Worm (Caenorhabditis elegans): ENCODE data around the gene tcc-1.

tcc-1 gene

DNA sequence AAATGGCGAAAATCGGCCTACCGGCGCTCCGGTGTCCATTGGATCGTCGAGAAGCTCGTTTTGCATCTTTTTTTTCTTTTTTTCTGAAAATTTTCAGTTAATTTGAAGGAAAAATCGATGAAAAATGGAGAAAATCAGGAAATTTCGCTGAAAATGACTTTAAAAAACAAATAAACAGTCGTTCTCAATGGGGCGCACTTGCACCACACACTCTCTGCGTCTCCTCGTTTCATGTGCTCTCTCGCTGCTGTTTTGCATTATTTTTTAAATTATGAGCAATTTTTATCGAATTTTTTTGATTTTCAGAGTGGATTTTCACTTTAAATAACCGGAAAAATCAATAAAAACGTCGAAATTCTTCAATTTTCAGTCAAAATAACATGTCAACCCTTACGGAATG lies 14.8 kb upstream of the tcc-1 start, which contains the start of gene csn-1 (continued):
- TF ChIP-seq lin-35 (GFP tag; optimal IDR thresholded peaks at IDR 0.05) (peak; percentile 10 to 41), zag-1 (tag; optimal IDR thresholded peaks at IDR 0.05) (no peak), hpl-2 (GFP tag; optimal IDR thresholded peaks at IDR 0.05) (no peak), sup-37 (GFP tag; optimal IDR thresholded peaks at IDR 0.05) (no peak), nhr-71 (tag; optimal IDR thresholded peaks at IDR 0.05) (no peak), isw-1 (GFP tag; IDR thresholded peaks at IDR 0.05) (peak; percentile 1; the same call in 1 of the 2 replicates), egl-27 (tag; optimal IDR thresholded peaks at IDR 0.05) (no peak), lir-3 (tag; optimal IDR thresholded peaks at IDR 0.05; ENCODE audit: poor library complexity) (no peak), mef-2 (tag; optimal IDR thresholded peaks at IDR 0.05) (no peak), nhr-84 (tag; optimal IDR thresholded peaks at IDR 0.05) (no peak), xbp-1 (tag; optimal IDR thresholded peaks at IDR 0.05) (peak; percentile 48), tbx-2 (tag; optimal IDR thresholded peaks at IDR 0.05) (no peak), grh-1 (GFP tag; IDR thresholded peaks at IDR 0.05) (no peak), rnt-1 (tag; optimal IDR thresholded peaks at IDR 0.05) (no peak), nhr-90 (tag; optimal IDR thresholded peaks at IDR 0.05; ENCODE audit: poor library complexity) (no peak), lin-14 (GFP tag; optimal IDR thresholded peaks at IDR 0.05) (no peak), lin-15B (tag; optimal IDR thresholded peaks at IDR 0.05) (peak; percentile 14), nhr-47 (tag; optimal IDR thresholded peaks at IDR 0.05) (no peak), snpc-4 (tag; optimal IDR thresholded peaks at IDR 0.05) (peak; percentile 25), mdl-1 (tag; optimal IDR thresholded peaks at IDR 0.05) (no peak), mab-9 (GFP tag; IDR thresholded peaks at IDR 0.05) (no peak), lin-39 (tag; optimal IDR thresholded peaks at IDR 0.05) (no peak), C16A3.4 (tag; optimal IDR thresholded peaks at IDR 0.05) (no peak), unc-98 (GFP tag; IDR thresholded peaks at IDR 0.05) (no peak), nhr-237 (tag; optimal IDR thresholded peaks at IDR 0.05) (no peak), unc-130 (tag; optimal IDR thresholded peaks at IDR 0.05) (no peak), aha-1 (tag; optimal IDR thresholded peaks at IDR 0.05) (no peak), nhr-77 (tag; optimal IDR thresholded peaks at IDR 0.05) (no peak), ceh-90 (tag; optimal IDR thresholded peaks at IDR 0.05) (peak; percentile 28), skn-1 (tag; optimal IDR thresholded peaks at IDR 0.05) (peak; percentile 1), nhr-20 (tag; optimal IDR thresholded peaks at IDR 0.05) (no peak), jun-1 (tag; optimal IDR thresholded peaks at IDR 0.05) (no peak), fkh-8 (tag; optimal IDR thresholded peaks at IDR 0.05) (no peak), ceh-82 (tag; optimal IDR thresholded peaks at IDR 0.05) (peak in 2 of 3 experiments; percentile 32 to 33), pax-3 (tag; optimal IDR thresholded peaks at IDR 0.05) (no peak), ceh-63 (GFP tag; optimal IDR thresholded peaks at IDR 0.05) (no peak), hlh-17 (GFP tag; optimal IDR thresholded peaks at IDR 0.05; ENCODE audit: borderline replicate concordance) (no peak), hlh-4 (tag; optimal IDR thresholded peaks at IDR 0.05) (no peak), dpl-1 (GFP tag; optimal IDR thresholded peaks at IDR 0.05) (peak; percentile 16 to 39 (median 21)), vab-15 (tag; optimal IDR thresholded peaks at IDR 0.05) (no peak), unc-62 (GFP tag; optimal IDR thresholded peaks at IDR 0.05) (no peak), ceh-88 (GFP tag; IDR thresholded peaks at IDR 0.05) (no peak), F16B12.6 (tag; optimal IDR thresholded peaks at IDR 0.05) (no peak), Y116A8C.19 (tag; optimal IDR thresholded peaks at IDR 0.05; ENCODE audit: borderline replicate concordance) (no peak), swsn-7 (tag; optimal IDR thresholded peaks at IDR 0.05) (no peak), efl-1 (optimal IDR thresholded peaks at IDR 0.05) (peak; percentile 48 to 54), efl-1 (GFP tag; optimal IDR thresholded peaks at IDR 0.05 in 1 of 2) (peak in 1 of 2 experiments; percentile 39), unc-86 (tag; optimal IDR thresholded peaks at IDR 0.05) (no peak), irx-1 (tag; optimal IDR thresholded peaks at IDR 0.05) (no peak), zip-4 (GFP tag; optimal IDR thresholded peaks at IDR 0.05) (no peak), sox-4 (tag; optimal IDR thresholded peaks at IDR 0.05) (no peak), aly-2 (tag; optimal IDR thresholded peaks at IDR 0.05) (no peak), dsc-1 (tag; optimal IDR thresholded peaks at IDR 0.05) (no peak), ces-1 (GFP tag; optimal IDR thresholded peaks at IDR 0.05) (no peak)

Data from whole organism, L1 larva.